Fruit fly (Drosophila melanogaster): ENCODE results near the gene CG14257.
A peak's percentile ranks its signal among the peaks of the same experiment; 100 is the strongest.

The CG14257 gene

dm6 chr3R:27070906-27071498, 4.7 kb upstream of the CG14257 start:
- TF ChIP-seq rn (GFP tag; IDR thresholded peaks at IDR 0.05) (no peak), D1 (tag; optimal IDR thresholded peaks at IDR 0.05) (no peak), CG15710 (tag; optimal IDR thresholded peaks at IDR 0.05) (no peak), CG9948 (tag; optimal IDR thresholded peaks at IDR 0.05) (no peak), CG10348 (GFP tag; IDR thresholded peaks at IDR 0.05) (no peak), CG8159 (tag; optimal IDR thresholded peaks at IDR 0.05) (no peak), EcR (GFP tag; optimal IDR thresholded peaks at IDR 0.05) (no peak), CG13204 (GFP tag; optimal IDR thresholded peaks at IDR 0.05) (no peak), gl (tag; optimal IDR thresholded peaks at IDR 0.05) (no peak), Snoo (tag; optimal IDR thresholded peaks at IDR 0.05) (no peak), Ets98B (GFP tag; IDR thresholded peaks at IDR 0.05) (peak; percentile 17; the same call in 1 of the 2 replicates), CG4496 (GFP tag; IDR thresholded peaks at IDR 0.05) (peak; percentile 47; the same call in 1 of the 3 replicates), CG32121 (GFP tag; IDR thresholded peaks at IDR 0.05) (peak; percentile 55; the same call in 1 of the 2 replicates), Pif1B (GFP tag; optimal IDR thresholded peaks at IDR 0.05) (no peak)

- no peak for TF ChIP-seq CG13204 (GFP tag; optimal IDR thresholded peaks at IDR 0.05)
- TF ChIP-seq CG8159 (tag; optimal IDR thresholded peaks at IDR 0.05) = no peak
- no peak for TF ChIP-seq Pif1A (GFP tag; optimal IDR thresholded peaks at IDR 0.05)
These were observed 948 bp downstream of the CG14257 start for dm6 chr3R:27076618-27077017.

DNA sequence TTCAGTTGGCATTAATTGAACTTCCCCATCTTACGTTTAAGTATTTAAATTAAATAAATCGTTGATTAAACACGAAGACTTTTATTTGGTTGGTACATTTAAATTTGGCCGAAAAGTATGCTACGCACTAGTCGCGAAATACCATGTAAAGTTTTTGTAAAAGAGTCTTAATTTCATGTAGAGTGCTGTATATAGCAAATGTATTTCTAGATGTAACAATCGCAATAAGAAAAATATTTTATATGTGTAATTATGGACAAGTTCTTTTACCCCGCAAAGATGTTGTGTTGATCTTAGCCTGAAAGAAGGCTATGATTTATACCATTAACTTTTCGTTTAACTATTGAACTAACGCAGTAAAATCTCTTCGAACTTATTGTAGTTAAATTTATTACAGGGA, 7.1 kb downstream of the CG14257 start:
- TF ChIP-seq CG15710 (tag; optimal IDR thresholded peaks at IDR 0.05) (no peak), rn (GFP tag; IDR thresholded peaks at IDR 0.05) (no peak), Pif1A (GFP tag; optimal IDR thresholded peaks at IDR 0.05) (no peak), fd96Ca (GFP tag; IDR thresholded peaks at IDR 0.05) (no peak), CG14655 (GFP tag; optimal IDR thresholded peaks at IDR 0.05) (no peak), Ets98B (GFP tag; IDR thresholded peaks at IDR 0.05) (no peak), CG13204 (GFP tag; optimal IDR thresholded peaks at IDR 0.05) (no peak), CG34367 (tag; optimal IDR thresholded peaks at IDR 0.05) (no peak), CG8159 (tag; optimal IDR thresholded peaks at IDR 0.05) (no peak)

- TF ChIP-seq Pif1B (GFP tag; optimal IDR thresholded peaks at IDR 0.05) (no peak), fd96Ca (GFP tag; IDR thresholded peaks at IDR 0.05) (no peak), CG4496 (GFP tag; IDR thresholded peaks at IDR 0.05) (peak; percentile 70; the same call in 2 of the 3 replicates), CG8159 (tag; optimal IDR thresholded peaks at IDR 0.05) (peak; percentile 74), Pif1A (GFP tag; optimal IDR thresholded peaks at IDR 0.05) (peak; percentile 62), CG13204 (GFP tag; optimal IDR thresholded peaks at IDR 0.05) (no peak), CG8301 (tag; optimal IDR thresholded peaks at IDR 0.05) (peak; percentile 6), CG12605 (GFP tag; IDR thresholded peaks at IDR 0.05) (peak; percentile 62), CG34367 (tag; optimal IDR thresholded peaks at IDR 0.05) (no peak), EcR (GFP tag; optimal IDR thresholded peaks at IDR 0.05) (peak; percentile 91), CG9948 (tag; optimal IDR thresholded peaks at IDR 0.05) (peak; percentile 18), CG32121 (GFP tag; IDR thresholded peaks at IDR 0.05) (peak; percentile 25; the same call in 1 of the 2 replicates), CG17806 (tag; optimal IDR thresholded peaks at IDR 0.05) (peak; percentile 54), Snoo (tag; optimal IDR thresholded peaks at IDR 0.05) (no peak), CG10348 (GFP tag; IDR thresholded peaks at IDR 0.05) (no peak), Ets98B (GFP tag; IDR thresholded peaks at IDR 0.05) (0 out of 2 replicates have a peak, but pooled peaks have one; percentile 10), D1 (tag; optimal IDR thresholded peaks at IDR 0.05) (no peak), CG14655 (GFP tag; optimal IDR thresholded peaks at IDR 0.05) (peak; percentile 42), rn (GFP tag; IDR thresholded peaks at IDR 0.05) (no peak), gl (tag; optimal IDR thresholded peaks at IDR 0.05) (peak; percentile 11), CG15710 (tag; optimal IDR thresholded peaks at IDR 0.05) (no peak)
These were observed 8.9 kb downstream of the CG14257 start for dm6 chr3R:27084528-27085052.

DNA sequence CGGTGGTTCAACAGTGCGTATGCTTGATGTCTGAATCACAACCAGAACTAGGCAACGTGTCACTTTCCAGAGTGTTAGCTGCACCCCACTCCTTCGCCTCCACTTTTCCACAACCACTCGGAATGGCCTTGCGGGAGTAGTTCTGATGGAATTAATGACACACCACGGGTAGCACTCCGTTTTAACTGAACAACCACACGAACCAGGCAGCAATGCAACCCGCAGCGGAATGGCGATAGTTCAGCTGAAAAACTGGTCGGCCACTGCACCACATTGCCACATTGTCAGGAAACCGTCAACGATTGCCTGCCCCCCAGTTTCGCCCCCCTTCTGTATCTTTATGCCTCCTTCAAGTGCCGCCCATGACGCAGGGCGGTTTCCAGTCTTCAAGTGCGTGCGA, 11.9 kb downstream of the CG14257 start, which contains the start of gene Cpr97Ea:
Gene Cpr97Ea (minus strand): TSS at position 230 of the 400 bp plus-strand sequence.
- TF ChIP-seq Ets98B (GFP tag; IDR thresholded peaks at IDR 0.05) = no peak
- TF ChIP-seq CG13204 (GFP tag; optimal IDR thresholded peaks at IDR 0.05) = peak; percentile 53
- peak; percentile 70 for TF ChIP-seq EcR (GFP tag; optimal IDR thresholded peaks at IDR 0.05)

DNA sequence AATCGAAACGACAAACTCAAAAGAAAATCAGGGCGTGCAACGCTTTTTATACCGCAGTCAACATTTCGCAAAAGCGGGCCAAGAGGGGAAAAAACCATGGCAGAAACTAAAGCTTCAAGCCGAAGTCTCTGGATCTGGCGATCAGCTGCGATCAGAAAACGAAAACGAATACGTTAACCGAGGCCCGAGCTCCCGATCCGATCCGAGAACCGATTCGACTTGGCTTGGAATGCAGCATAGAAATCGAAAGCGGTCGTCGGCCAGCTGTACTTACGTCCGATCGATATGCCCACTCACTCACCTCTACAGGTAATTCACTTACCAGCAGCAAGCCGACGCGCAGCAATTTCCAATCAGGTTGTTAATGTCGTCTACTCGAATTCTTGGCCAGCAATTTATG, 15.4 kb downstream of the CG14257 start, which contains the start of gene Cpr97Eb:
Gene Cpr97Eb (minus strand): TSS at position 25 of the 400 bp plus-strand sequence.
- peak; percentile 44 for TF ChIP-seq EcR (GFP tag; optimal IDR thresholded peaks at IDR 0.05)
- TF ChIP-seq Pif1A (GFP tag; optimal IDR thresholded peaks at IDR 0.05) = no peak
- TF ChIP-seq Pif1B (GFP tag; optimal IDR thresholded peaks at IDR 0.05) = no peak
- no peak for TF ChIP-seq CG9948 (tag; optimal IDR thresholded peaks at IDR 0.05)
- TF ChIP-seq CG14655 (GFP tag; optimal IDR thresholded peaks at IDR 0.05) = no peak
- 0 out of 2 replicates have a peak, but pooled peaks have one; percentile 40 for TF ChIP-seq CG32121 (GFP tag; IDR thresholded peaks at IDR 0.05)
- TF ChIP-seq Ets98B (GFP tag; IDR thresholded peaks at IDR 0.05) = 0 out of 2 replicates have a peak, but pooled peaks have one; percentile 24
- TF ChIP-seq CG4496 (GFP tag; IDR thresholded peaks at IDR 0.05) = peak; percentile 15; the same call in 1 of the 3 replicates
- no peak for TF ChIP-seq CG12605 (GFP tag; IDR thresholded peaks at IDR 0.05)
- no peak for TF ChIP-seq CG17806 (tag; optimal IDR thresholded peaks at IDR 0.05)
- TF ChIP-seq gl (tag; optimal IDR thresholded peaks at IDR 0.05) = no peak
- TF ChIP-seq Snoo (tag; optimal IDR thresholded peaks at IDR 0.05) = no peak
